Fruit fly (Drosophila melanogaster) Kc167 (cell line): ENCODE measurements around the gene CG5402.

ENCODE experiments used
- Sin3A ChIP-seq: fragments of >200 bp; optimal IDR thresholded peaks from 2 replicates; lab custom pipeline; 2018; ENCODE audit warnings: missing external identifiers
- h ChIP-seq: fragments of >200 bp; optimal IDR thresholded peaks from 3 replicates; lab custom pipeline; 2018; ENCODE audit warnings: missing external identifiers
- ttk ChIP-seq: sonication (Bioruptor generic); optimal IDR thresholded peaks from 2 replicates; lab custom pipeline; 2017; ENCODE audit warnings: missing external identifiers

- TF ChIP-seq ttk (lab: Kevin White, UChicago), result no peak
- no peak for TF ChIP-seq h
- TF ChIP-seq Sin3A (lab: Kevin White, UChicago), result no peak
Measured at dm6 chr3R:27542197-27542596, 39.4 kb upstream of the CG5402 start, which contains the start of gene Gr98b.
